Fruit fly (Drosophila melanogaster) Kc167 (cell line): ENCODE measurements around the gene CG12057.

Source experiments
- Myc ChIP-seq: fragments of >200 bp; optimal IDR thresholded peaks from 2 replicates; lab custom pipeline; 2017; ENCODE audit warnings: missing external identifiers
- Sin3A ChIP-seq: fragments of >200 bp; optimal IDR thresholded peaks from 2 replicates; lab custom pipeline; 2018; ENCODE audit warnings: missing external identifiers
- h ChIP-seq: fragments of >200 bp; optimal IDR thresholded peaks from 3 replicates; lab custom pipeline; 2018; ENCODE audit warnings: missing external identifiers
- insv ChIP-seq: fragments of >200 bp; optimal IDR thresholded peaks from 3 replicates; lab custom pipeline; 2018; ENCODE audit warnings: missing external identifiers
- psq ChIP-seq: fragments of >200 bp; optimal IDR thresholded peaks from 2 replicates; lab custom pipeline; 2017; ENCODE audit warnings: missing external identifiers
- ttk ChIP-seq: sonication (Bioruptor generic); optimal IDR thresholded peaks from 2 replicates; lab custom pipeline; 2017; ENCODE audit warnings: missing external identifiers

Gene CG12057

DNA sequence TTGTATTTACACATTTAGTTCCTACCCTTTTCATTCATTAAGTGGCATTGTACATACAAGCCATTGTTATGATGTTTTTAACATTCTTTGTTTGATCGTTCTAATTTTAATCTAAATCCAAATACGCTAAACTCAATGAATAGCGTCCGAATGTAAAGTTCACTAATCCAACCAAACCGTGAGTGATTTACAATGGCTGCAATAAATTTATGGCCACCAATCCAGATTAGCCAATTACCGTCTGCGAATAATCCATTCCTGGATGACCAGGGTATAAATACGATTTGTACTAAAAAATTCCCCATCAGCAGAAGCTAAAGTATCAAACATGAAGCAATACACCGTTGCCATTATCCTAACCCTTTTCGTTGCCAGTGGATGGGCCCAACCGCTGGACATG lies at the start of gene CG12057:
Gene CG12057 (plus strand): TSS at position 301 of the 400 bp plus-strand sequence.
- TF ChIP-seq Sin3A (no peak), insv (lab: Kevin White, UChicago) (no peak), Myc (lab: Kevin White, UChicago) (no peak), h (lab: Kevin White, UChicago) (no peak), psq (lab: Kevin White, UChicago) (no peak), ttk (lab: Kevin White, UChicago) (no peak)

DNA sequence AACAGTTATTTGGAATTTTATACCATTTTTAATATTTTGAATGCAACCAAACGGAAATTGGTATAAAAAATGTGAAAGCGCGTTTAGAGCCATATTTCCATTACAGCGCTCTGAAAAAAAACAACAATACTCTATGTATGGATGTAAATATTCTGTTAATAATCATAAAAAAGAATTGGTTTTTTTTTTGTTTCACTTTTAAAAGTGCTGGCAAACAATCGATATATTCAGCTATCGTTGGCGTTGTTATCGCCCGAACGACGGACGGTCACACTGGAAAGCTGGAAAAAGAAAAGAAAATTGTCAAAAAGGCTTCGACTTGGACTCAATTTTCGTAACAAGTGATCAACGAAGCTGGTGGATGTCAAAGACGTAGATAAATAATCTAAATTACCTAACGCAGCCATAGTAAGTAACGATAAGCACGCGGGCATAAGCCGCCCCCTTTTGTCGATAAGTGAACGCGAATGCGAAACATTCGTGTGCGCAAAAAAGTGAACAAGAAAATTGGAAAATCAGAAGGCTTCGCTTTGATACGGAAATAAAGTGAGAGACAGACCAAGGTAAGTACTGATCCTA lies 49.1 kb upstream of the CG12057 start, which contains the start of gene CG7065:
Gene CG7065 (plus strand): TSS at position 270 of the 579 bp plus-strand sequence.
- no peak for TF ChIP-seq h (lab: Kevin White, UChicago)
- TF ChIP-seq insv (lab: Kevin White, UChicago): no peak
- no peak for TF ChIP-seq psq (lab: Kevin White, UChicago)
- no peak for TF ChIP-seq ttk (lab: Kevin White, UChicago)
- no peak for TF ChIP-seq Myc (lab: Kevin White, UChicago)
- TF ChIP-seq Sin3A: no peak

DNA sequence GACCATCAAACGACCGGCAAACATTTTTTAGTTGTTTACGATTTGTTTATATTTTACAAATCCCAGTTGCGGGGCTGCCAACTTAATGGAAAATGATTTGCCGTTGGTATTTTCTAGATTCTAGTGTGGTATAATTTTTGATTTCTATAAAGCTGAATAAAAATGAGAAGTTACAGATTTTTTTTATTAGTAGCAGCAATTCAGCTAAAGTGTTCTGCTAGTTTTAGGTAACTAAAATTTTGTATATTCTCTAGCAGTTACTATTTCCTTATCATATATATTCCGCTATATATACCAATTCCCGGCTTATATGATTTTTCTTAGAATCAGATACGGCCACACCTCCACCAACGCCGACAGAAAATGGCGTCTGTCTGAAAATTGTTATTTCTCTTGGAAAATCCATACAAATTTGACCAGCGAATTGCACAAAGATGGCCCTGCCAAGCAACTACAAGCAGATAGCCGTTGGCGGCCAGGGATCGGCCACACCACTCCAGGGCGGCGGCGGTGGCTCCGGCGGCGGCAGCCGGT lies 42.4 kb upstream of the CG12057 start, which contains the start of the genes fh and Bap111:
Gene fh (minus strand): TSS at position 83 of the 534 bp plus-strand sequence.
Gene Bap111 (plus strand): TSS at position 321 of the 534 bp plus-strand sequence.
- TF ChIP-seq ttk (lab: Kevin White, UChicago) (no peak), Sin3A (no peak), insv (lab: Kevin White, UChicago) (no peak), psq (lab: Kevin White, UChicago) (no peak), h (lab: Kevin White, UChicago) (no peak), Myc (lab: Kevin White, UChicago) (no peak)

DNA sequence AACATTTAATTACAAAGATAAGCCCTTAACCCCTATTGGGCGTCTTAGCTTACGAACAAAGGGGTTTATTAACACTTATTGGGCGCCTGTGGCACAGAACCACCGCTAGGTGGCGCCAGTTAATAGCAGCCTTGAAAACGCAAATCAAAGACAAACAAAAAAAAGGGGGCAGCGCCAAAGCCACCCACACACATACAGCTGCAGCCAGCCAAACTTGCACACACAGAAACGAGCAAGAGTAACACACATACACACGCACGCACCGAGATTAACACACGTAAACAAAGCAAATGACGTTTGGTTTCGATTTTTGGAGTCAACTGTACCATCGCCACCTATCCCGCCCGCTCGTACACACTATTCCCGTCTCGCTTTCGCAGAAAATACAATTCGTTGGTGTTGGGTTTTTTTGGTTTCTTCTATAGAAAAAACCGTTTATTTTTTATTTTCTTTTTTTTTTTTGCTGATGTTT lies 39.3 kb upstream of the CG12057 start:
- no peak for TF ChIP-seq insv (lab: Kevin White, UChicago)
- TF ChIP-seq psq (lab: Kevin White, UChicago): no peak
- no peak for TF ChIP-seq Sin3A
- TF ChIP-seq Myc (lab: Kevin White, UChicago): no peak
- TF ChIP-seq ttk (lab: Kevin White, UChicago): no peak

DNA sequence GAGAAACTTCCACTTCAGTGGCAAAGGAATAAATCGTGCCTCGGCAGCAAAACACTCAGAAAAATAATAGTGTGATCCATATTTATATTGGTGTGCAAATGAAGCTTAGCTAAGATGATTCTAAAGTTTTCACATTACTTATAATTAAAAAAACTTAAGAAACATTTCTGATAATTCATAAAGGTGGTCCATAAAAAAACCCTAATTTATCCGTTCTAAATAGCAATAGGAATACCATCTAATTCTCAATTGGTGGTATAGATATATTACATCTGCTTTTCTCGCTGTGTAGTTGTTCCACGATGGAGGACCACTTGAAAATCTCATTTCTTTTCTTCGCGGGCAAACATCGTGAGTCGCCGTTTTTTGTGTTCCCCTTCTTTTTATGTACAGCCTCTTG lies 36.3 kb upstream of the CG12057 start:
- TF ChIP-seq ttk (lab: Kevin White, UChicago): no peak
- no peak for TF ChIP-seq Myc (lab: Kevin White, UChicago)
- TF ChIP-seq h (lab: Kevin White, UChicago): no peak
- TF ChIP-seq psq (lab: Kevin White, UChicago): no peak
- TF ChIP-seq insv (lab: Kevin White, UChicago): no peak
- TF ChIP-seq Sin3A: no peak

DNA sequence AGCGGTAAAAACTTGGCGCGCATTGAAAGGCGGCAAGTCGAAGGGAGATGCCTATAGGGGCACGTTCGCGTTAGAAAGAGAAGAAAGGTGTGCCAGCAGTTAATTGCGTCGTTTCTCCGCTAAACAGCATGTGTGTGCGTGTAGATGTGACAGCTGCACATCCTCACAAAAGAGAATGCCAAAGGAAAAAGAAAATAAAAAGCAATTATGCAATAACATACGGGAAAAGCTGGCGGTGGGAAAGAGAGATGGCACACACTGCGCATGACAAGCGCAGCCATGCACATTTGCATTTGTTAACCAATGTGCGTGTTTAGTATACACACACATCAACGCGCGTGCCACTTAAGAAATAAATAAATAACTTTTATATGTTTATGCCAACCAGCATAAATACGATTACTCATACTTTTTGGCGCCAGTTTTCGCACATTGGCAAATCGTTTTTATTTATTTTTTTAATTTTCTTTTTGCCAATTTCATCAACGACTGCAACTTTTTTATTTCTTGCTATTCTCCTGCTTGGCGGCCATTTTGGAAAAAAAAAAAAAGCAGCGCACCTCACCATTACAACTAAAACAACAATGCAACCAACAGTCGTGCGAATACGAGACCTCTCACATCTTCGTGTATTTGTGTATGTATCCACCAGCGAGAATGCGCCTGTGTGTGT lies 35.6 kb upstream of the CG12057 start:
- TF ChIP-seq psq (lab: Kevin White, UChicago): no peak
- no peak for TF ChIP-seq ttk (lab: Kevin White, UChicago)
- TF ChIP-seq h (lab: Kevin White, UChicago): no peak
- no peak for TF ChIP-seq Myc (lab: Kevin White, UChicago)
- TF ChIP-seq insv (lab: Kevin White, UChicago): no peak
- TF ChIP-seq Sin3A: no peak

DNA sequence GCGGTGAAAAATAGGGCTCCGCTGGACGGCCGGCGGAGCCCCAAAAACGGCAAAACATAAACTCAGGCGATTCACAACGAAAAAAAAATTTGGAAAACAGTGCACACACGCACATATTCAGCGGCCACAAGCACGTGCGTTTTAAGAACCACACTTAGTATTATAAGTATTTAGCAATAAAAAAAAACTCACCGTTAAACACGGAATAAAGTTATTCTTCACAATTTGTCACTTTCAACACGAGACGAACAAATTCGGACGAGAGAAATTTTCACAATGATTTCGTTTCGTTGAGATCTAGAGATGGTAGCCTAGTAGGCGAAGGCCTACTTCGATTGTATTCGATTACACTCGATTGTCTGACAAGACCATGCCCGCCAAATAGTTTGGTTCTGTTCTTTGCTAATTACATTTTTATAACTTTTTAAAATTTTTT lies 35.1 kb upstream of the CG12057 start, which contains the start of gene His3.3B:
Gene His3.3B (minus strand): TSS at position 282 of the 436 bp plus-strand sequence.
- TF ChIP-seq Myc (lab: Kevin White, UChicago) (no peak), psq (lab: Kevin White, UChicago) (no peak), insv (lab: Kevin White, UChicago) (no peak), h (lab: Kevin White, UChicago) (no peak), ttk (lab: Kevin White, UChicago) (no peak), Sin3A (no peak)

DNA sequence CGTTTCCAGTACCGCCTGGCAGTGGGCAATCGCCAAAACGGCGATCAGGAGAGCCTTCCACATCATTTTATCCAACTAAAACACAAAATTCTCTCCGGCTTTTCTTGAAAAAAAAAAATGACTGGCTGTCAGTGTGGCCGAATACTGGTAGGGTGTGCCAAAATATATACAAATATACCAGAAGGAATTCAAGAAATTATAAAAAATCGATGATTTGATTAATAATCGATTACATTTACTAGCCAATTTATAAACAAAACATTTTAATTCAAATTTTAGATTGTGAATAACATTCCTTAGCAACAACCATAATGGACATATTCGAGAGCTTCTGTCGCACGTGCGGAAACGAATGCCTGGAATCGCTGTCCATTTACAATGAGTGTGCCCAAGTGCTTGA lies 33.1 kb upstream of the CG12057 start, which contains the start of the genes Ost48 and Dlip1:
Gene Ost48 (minus strand): TSS at position 150 of the 400 bp plus-strand sequence.
Gene Dlip1 (plus strand): TSS at position 257 of the 400 bp plus-strand sequence.
- TF ChIP-seq Sin3A: peak; percentile 55
- TF ChIP-seq h (lab: Kevin White, UChicago): no peak

DNA sequence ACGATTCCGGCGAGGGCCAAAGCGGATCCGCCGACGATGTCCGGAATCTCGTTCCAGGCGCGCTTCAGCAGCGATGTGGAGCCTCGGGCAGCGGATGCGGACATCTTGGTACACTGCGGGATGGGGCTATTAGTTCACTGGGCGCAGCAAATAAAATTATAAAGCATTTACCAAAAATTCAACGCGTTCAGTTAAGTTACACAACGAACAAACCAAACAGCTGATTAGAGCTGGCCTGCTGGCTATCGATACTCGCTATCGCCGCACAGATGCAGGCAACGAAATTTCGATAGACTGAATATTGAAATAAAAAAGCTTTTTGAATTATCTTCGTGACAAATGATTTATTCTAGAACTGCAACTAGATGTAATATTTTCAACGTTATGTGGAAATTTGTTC lies 31.7 kb upstream of the CG12057 start, which contains the start of gene NdufA3:
Gene NdufA3 (minus strand): TSS at position 317 of the 400 bp plus-strand sequence.
- TF ChIP-seq insv (lab: Kevin White, UChicago): no peak
- TF ChIP-seq Myc (lab: Kevin White, UChicago): no peak
- no peak for TF ChIP-seq ttk (lab: Kevin White, UChicago)
- no peak for TF ChIP-seq h (lab: Kevin White, UChicago)
- no peak for TF ChIP-seq psq (lab: Kevin White, UChicago)
- no peak for TF ChIP-seq Sin3A

DNA sequence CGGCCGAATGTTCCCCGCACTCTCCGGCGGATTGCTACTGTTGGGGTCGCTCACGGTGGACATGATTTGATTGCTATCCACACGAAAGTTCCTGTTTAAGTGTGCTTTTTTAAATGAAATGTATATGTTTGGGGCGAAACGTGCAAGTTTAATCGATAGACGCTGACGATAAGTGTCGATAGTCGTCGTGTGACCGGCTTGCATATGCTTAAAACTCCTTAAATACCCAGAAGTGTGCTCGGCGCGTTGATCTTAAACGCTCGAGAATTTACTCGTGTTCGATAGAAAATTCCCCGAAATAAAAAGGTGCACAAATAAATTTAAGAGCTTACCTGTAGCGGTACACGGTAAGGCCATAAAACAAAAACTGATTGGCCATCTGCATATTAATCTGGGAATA lies 29.5 kb upstream of the CG12057 start, which contains the start of the genes Zpr1 and CG44532:
Gene Zpr1 (minus strand): TSS at position 179 of the 400 bp plus-strand sequence.
Gene CG44532 (plus strand): TSS at position 181 of the 400 bp plus-strand sequence.
- TF ChIP-seq Myc (lab: Kevin White, UChicago): no peak
- no peak for TF ChIP-seq psq (lab: Kevin White, UChicago)
- no peak for TF ChIP-seq h (lab: Kevin White, UChicago)
- TF ChIP-seq insv (lab: Kevin White, UChicago): no peak
- no peak for TF ChIP-seq Sin3A
- TF ChIP-seq ttk (lab: Kevin White, UChicago): no peak

DNA sequence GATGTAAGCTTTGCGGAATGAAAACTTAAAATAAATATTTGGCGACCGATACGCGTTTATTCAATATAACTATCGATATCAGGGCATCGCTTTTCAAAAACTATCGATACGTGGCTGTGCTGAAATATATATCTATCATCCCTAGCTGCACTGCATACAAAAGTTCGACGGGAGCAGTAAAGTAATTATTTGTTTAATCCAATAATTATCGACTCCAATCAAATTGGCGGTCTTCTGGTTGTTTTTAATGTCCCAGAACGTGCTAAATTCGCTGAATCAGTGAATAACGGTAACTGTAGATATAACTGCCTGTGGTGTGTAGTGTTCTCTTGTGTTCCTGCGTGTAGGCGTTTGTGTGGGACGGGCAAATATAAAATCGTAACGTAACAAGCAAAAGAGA lies 28.3 kb upstream of the CG12057 start, which contains the start of gene mei-P26:
Gene mei-P26 (plus strand): TSS at position 146 of the 400 bp plus-strand sequence.
- no peak for TF ChIP-seq ttk (lab: Kevin White, UChicago)
- TF ChIP-seq psq (lab: Kevin White, UChicago): no peak
- TF ChIP-seq Sin3A: no peak
- TF ChIP-seq Myc (lab: Kevin White, UChicago): no peak
- no peak for TF ChIP-seq insv (lab: Kevin White, UChicago)
- no peak for TF ChIP-seq h (lab: Kevin White, UChicago)
